Worm (Caenorhabditis elegans) whole organism, L4/young adult: ENCODE results near the gene srbc-36.

ENCODE experiments used
- W03F9.2 ChIP-seq: fragments of 150-350 bp; optimal IDR thresholded peaks from 2 replicates; lab custom pipeline; 2014; ENCODE audit warnings: missing biosample characterization, missing genetic modification characterization
- dao-5 ChIP-seq: sonication (generic microtip); optimal IDR thresholded peaks from 2 replicates; lab custom pipeline; 2016; ENCODE audit warnings: missing genotype, missing genetic modification characterization, moderate library complexity, missing compliant biosample characterization
- him-1 ChIP-seq: sonication (generic microtip); optimal IDR thresholded peaks from 2 replicates; lab custom pipeline; 2016; ENCODE audit warnings: missing genotype, missing genetic modification reagents, missing genetic modification characterization, missing compliant biosample characterization

DNA sequence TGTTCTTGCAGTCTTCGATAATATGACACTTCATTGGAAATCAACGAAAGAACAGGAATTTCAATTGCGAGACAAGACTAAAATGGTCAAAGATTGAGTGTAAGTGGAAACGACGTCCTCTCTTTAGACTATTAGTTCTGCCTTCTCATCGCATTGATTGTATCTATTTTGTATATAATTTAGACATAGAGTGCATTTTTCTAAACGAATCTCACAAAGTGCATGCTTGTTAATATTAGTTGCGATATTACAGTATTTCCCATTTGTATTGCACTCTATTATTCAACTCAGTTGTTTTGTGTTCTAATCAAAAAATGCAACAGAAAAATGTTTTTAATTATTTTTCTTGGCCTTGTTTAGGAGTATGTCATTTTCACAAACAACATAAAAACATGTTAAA is 48.0 kb upstream of the srbc-36 start, which contains the start of gene nhr-93:
- TF ChIP-seq him-1 (tag; lab: Kevin White, UChicago) (no peak), dao-5 (tag; lab: Kevin White, UChicago) (no peak), W03F9.2 (tag; lab: Kevin White, UChicago) (no peak)
